Worm (Caenorhabditis elegans) whole organism, dauer: Measurements from ENCODE around the gene F31E3.2.

ENCODE experiments used
- unc-62 ChIP-seq: sonication (generic microtip); optimal IDR thresholded peaks from 2 replicates; lab custom pipeline; 2017; ENCODE audit warnings: missing biosample characterization, missing genetic modification reagents, missing genetic modification characterization

The F31E3.2 gene

DNA sequence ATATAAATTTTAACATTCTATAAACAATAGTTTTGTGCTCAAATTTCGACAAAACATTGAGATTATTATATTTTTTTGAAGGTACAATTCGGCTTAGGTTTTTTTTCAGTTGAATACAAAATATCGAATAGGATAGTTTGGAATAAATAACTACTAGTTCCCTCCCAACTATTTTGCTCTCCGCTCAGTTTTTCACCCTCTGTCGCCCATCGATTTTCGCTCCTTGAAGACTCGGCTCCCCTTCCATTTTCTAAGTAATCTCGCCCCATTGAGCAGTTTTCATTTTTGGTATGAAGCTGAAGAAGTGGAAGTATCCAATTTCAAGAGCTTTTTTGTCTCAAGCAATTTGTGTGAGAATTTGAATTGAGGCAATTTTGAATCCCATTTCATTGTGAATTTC, at the start of gene F31E3.2:
TSS of gene F31E3.2 (plus strand) at position 301 of the 400 bp plus-strand sequence.
- no peak for TF ChIP-seq unc-62 (GFP tag; lab: Kevin White, UChicago)

ce11 chrIII:6928725-6929124, 45.1 kb upstream of the F31E3.2 start, which contains the start of gene flap-1:
TSS of gene flap-1 (minus strand) at chrIII:6928825.
- TF ChIP-seq unc-62 (GFP tag; lab: Kevin White, UChicago) = no peak

ce11 chrIII:6929558-6930167, 44.1 kb upstream of the F31E3.2 start, which contains the start of gene inf-1:
TSS of gene inf-1 (plus strand) at chrIII:6930134.
- no peak for TF ChIP-seq unc-62 (GFP tag; lab: Kevin White, UChicago)

DNA sequence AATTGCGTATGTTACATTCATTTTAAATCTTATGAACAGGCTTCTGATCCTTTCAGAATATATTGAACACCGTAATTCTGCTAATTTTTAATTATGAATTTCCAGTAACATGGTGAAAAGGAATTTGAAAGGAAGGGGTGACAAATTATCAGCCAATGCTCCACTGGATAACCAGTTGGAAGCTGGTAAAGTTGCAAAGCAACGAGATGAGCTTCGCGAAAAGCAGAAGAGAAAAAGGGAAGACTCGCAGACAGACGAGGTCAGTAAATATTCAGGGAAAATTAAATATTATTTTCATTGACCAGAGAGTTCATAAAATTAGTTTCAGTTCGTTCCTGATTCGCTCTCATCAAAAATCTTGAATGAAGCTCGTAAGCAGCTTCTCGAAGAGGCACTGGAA, 41.9 kb upstream of the F31E3.2 start, which contains the start of gene byn-1:
TSS of gene byn-1 (plus strand) at position 106 of the 400 bp plus-strand sequence.
- no peak for TF ChIP-seq unc-62 (GFP tag; lab: Kevin White, UChicago)

DNA sequence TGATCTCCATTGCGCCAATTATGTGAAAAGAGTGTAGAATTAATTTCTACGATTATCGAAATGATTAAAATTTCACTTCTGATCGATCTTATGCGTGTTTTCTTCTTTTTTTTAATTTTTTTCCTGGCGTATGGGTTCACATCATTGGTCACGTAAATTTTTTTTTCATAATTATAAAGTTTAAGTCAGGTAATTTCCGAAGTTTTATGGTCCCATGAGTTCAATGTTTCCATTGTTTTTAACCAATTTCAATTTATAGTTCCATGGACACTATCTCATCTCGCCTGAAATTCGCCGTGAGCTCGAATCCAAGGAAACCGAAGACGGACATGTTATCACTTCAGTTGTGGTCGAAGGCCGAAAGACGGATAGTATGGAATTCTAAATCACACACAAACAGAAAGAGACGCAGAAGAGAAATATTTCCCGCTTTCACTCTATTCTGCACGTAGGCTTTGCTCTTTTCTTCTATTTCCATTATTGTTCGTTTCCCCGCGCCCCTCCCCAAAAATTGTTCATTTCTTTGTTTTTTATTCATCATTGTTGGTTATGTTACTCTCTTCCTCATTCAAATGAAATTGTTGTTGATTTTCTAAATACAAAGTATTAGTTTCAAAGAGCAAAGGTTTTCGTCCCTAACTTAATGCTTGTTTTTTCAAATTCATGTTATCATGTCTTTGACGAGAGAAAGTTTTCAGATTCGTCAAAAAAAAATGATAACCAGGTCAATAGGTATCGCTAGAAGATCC, 38.3 kb upstream of the F31E3.2 start, which contains the start of the genes F57B9.8 and coq-2:
TSS of gene F57B9.8 (minus strand) at position 51 of the 749 bp plus-strand sequence.
TSS of gene coq-2 (plus strand) at position 699 of the 749 bp plus-strand sequence.
- TF ChIP-seq unc-62 (GFP tag; lab: Kevin White, UChicago) = no peak

- TF ChIP-seq unc-62 (GFP tag; lab: Kevin White, UChicago) = no peak
These were observed 34.3 kb upstream of the F31E3.2 start, which contains the start of gene F57B9.3 for ce11 chrIII:6939523-6939922. TSS of gene F57B9.3 (plus strand) at chrIII:6939823.

- no peak for TF ChIP-seq unc-62 (GFP tag; lab: Kevin White, UChicago)
These were observed 28.5 kb upstream of the F31E3.2 start for ce11 chrIII:6945319-6945718.

- no peak for TF ChIP-seq unc-62 (GFP tag; lab: Kevin White, UChicago)
These were observed 28.0 kb upstream of the F31E3.2 start, which contains the start of gene abu-13 for ce11 chrIII:6945747-6946146. TSS of gene abu-13 (minus strand) at chrIII:6945898.

- no peak for TF ChIP-seq unc-62 (GFP tag; lab: Kevin White, UChicago)
These were observed 27.4 kb upstream of the F31E3.2 start, which contains the start of gene let-711 for ce11 chrIII:6946382-6946781. TSS of gene let-711 (plus strand) at chrIII:6946718.

- TF ChIP-seq unc-62 (GFP tag; lab: Kevin White, UChicago) = no peak
These were observed 25.9 kb upstream of the F31E3.2 start for ce11 chrIII:6947896-6948295.

DNA sequence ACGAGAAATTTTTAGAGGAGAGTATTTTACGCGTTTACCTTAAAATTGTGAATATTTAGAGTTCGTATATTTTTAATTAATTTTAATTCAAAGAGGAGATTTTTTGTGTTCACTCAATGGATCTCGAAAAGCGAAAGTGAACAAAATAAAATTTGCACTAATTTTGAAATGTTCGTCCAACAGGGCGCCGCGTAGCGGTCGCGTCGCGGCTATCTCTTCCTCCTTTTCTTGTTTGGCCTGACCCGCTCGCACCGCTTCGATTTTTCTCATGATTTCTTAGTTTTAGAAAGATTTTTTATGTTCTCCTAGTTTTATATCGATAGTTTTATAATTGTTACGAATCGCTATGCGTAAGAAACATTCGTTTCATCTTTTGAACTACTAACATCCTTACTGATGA, 22.3 kb upstream of the F31E3.2 start:
- TF ChIP-seq unc-62 (GFP tag; lab: Kevin White, UChicago) = no peak

DNA sequence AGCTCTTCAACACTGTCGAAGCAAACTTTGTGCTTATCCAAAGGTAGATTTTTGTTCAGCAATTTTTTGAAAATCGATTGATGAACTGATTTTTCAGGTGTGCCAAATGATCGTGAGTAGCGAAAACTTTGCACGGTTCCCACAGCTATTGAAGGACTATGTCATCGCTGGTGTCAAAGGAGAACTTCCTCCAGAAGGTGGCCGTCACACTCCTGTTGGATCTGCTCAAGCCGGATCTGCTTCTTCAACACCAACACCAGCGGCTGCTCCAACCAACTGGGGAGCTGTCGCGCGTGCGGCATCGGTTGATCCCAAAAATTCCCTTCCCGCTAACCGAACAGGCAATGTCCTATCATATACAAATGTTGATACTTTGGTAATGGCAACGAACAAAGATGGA, 20.4 kb upstream of the F31E3.2 start:
- no peak for TF ChIP-seq unc-62 (GFP tag; lab: Kevin White, UChicago)

- no peak for TF ChIP-seq unc-62 (GFP tag; lab: Kevin White, UChicago)
These were observed 19.8 kb upstream of the F31E3.2 start for ce11 chrIII:6953978-6954377.

ce11 chrIII:6955766-6956165, 18.0 kb upstream of the F31E3.2 start:
- no peak for TF ChIP-seq unc-62 (GFP tag; lab: Kevin White, UChicago)

ce11 chrIII:6958674-6959241, 15.0 kb upstream of the F31E3.2 start:
- no peak for TF ChIP-seq unc-62 (GFP tag; lab: Kevin White, UChicago)

DNA sequence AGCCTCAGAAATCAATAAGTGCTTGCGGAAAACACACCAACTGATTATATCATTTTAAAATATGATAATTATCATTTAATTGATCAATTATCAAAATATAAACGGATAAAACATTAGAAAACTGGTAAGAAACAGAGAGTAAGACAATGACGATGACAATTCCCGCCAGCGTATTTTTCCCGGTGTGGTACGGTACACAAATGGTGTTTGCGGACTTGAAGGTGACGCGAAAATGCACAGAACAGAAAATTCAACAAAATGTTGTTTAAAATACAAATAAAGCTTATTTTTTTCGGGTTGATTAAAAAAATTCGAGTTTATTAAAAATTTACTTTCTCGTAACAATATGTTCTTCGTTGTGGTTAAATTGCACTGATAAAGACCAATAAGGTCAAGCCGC, 12.6 kb upstream of the F31E3.2 start:
- no peak for TF ChIP-seq unc-62 (GFP tag; lab: Kevin White, UChicago)
